Fruit fly (Drosophila melanogaster) Kc167 (cell line): ENCODE data around the gene CG32537.

ENCODE experiments used
- Myc ChIP-seq: fragments of >200 bp; optimal IDR thresholded peaks from 2 replicates; lab custom pipeline; 2017; ENCODE audit warnings: missing external identifiers
- Sin3A ChIP-seq: fragments of >200 bp; optimal IDR thresholded peaks from 2 replicates; lab custom pipeline; 2018; ENCODE audit warnings: missing external identifiers
- h ChIP-seq: fragments of >200 bp; optimal IDR thresholded peaks from 3 replicates; lab custom pipeline; 2018; ENCODE audit warnings: missing external identifiers
- insv ChIP-seq: fragments of >200 bp; optimal IDR thresholded peaks from 3 replicates; lab custom pipeline; 2018; ENCODE audit warnings: missing external identifiers
- psq ChIP-seq: fragments of >200 bp; optimal IDR thresholded peaks from 2 replicates; lab custom pipeline; 2017; ENCODE audit warnings: missing external identifiers
- ttk ChIP-seq: sonication (Bioruptor generic); optimal IDR thresholded peaks from 2 replicates; lab custom pipeline; 2017; ENCODE audit warnings: missing external identifiers

DNA sequence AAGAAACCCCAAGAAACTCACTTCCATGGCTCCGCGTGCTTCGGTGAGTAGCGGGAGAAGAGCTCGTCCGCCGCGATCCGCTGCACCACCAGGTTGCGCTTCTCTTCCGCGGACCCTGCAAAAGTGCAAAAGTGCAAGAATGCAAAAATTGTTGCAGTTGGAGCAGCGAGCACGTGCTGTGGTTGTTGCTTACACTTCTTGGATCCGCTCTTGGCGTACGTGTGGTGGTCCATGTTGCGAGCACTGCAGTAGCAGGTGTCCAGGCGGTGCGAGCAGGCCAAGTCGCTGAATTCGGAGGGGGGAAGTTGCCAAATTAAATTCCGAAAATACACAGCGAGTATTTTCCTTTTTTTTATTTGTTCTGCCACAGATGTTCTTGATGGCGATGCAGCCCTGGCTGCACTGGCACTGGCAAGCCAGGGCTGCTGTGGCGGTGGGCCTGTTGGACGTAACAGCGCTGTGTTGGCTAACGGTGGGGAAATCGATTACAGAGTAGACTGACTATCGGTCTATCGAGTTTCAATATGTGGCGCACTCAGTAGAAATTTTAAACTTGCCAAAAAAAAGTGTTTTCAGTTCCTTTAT lies 7.8 kb downstream of the CG32537 start, which contains the start of gene CG8010:
- no peak for TF ChIP-seq psq
- TF ChIP-seq insv (lab: Kevin White, UChicago), result no peak
- no peak for TF ChIP-seq ttk (lab: Kevin White, UChicago)
- TF ChIP-seq h, result no peak
- TF ChIP-seq Sin3A, result no peak
- TF ChIP-seq Myc, result no peak
